Worm (Caenorhabditis elegans) whole organism, L4 larva: ENCODE results near the gene K11H12.5.

Experiments used
- F44E2.7 ChIP-seq: fragments of 200-800 bp; sonication (Bioruptor generic); IDR thresholded peaks from 2 replicates; pipeline ENCODE4 v2.1.2; 2022; ENCODE audit warnings: missing genetic modification characterization, missing compliant biosample characterization
- arid-1 ChIP-seq: fragments of 200-800 bp; sonication (Bioruptor generic); conservative IDR thresholded peaks from 2 replicates; pipeline ENCODE4 v1.3.6; 2022; ENCODE audit warnings: missing genetic modification reagents, missing genetic modification characterization, missing compliant biosample characterization
- gei-8 ChIP-seq: fragments of 200-800 bp; sonication (Bioruptor generic); optimal IDR thresholded peaks from 2 replicates; lab custom pipeline; 2018; ENCODE audit warnings: mild to moderate bottlenecking, missing genetic modification characterization, missing compliant biosample characterization
- lin-39 ChIP-seq: fragments of 150-350 bp; optimal IDR thresholded peaks from 2 replicates; lab custom pipeline; 2014; ENCODE audit warnings: missing biosample characterization, missing genetic modification reagents, missing genetic modification characterization
- nhr-76 ChIP-seq: fragments of 150-350 bp; optimal IDR thresholded peaks from 2 replicates; lab custom pipeline; 2014; ENCODE audit warnings: missing biosample characterization, missing genetic modification characterization
- nhr-77 ChIP-seq: fragments of 150-350 bp; optimal IDR thresholded peaks from 2 replicates; lab custom pipeline; 2014; ENCODE audit warnings: missing biosample characterization, missing genetic modification characterization
- pqm-1 ChIP-seq: sonication (generic microtip); optimal IDR thresholded peaks from 2 replicates; lab custom pipeline; 2017; ENCODE audit warnings: missing biosample characterization, missing genetic modification characterization
- unc-62 ChIP-seq, 3 experiments: fragments of 150-350 bp in 1 of 3; sonication (generic microtip); optimal IDR thresholded peaks in 2 of 3; peaks in 1 of 3; 1 replicate in 1 of 3; 2 replicates in 2 of 3; lab custom pipeline; 2014 to 2017; ENCODE audit warnings: missing biosample characterization in 3 of 3, missing genetic modification characterization in 3 of 3, missing genetic modification reagents in 3 of 3, missing genotype in 1 of 3

ce11 chrIV:653138-653848, 23.1 kb upstream of the K11H12.5 start, which contains the start of gene K11H12.1:
- TF ChIP-seq nhr-77 = no peak
- no peak for TF ChIP-seq F44E2.7 (GFP tag; lab: Robert Waterston, UW)
- TF ChIP-seq arid-1 (GFP tag; lab: Robert Waterston, UW) = no peak
- no peak for TF ChIP-seq lin-39 (tag; lab: Kevin White, UChicago)
- TF ChIP-seq unc-62 (GFP tag; optimal IDR thresholded peaks at IDR 0.05 in 1 of 2; lab: Kevin White, UChicago) = no peak
- no peak for TF ChIP-seq unc-62 (tag; optimal IDR thresholded peaks at IDR 0.05; lab: Kevin White, UChicago)
- no peak for TF ChIP-seq pqm-1
- TF ChIP-seq nhr-76 (tag; lab: Kevin White, UChicago) = no peak
- no peak for TF ChIP-seq gei-8 (GFP tag; lab: Kevin White, UChicago)
